Fruit fly (Drosophila melanogaster): ENCODE measurements around the gene CG33263.

CG33263 gene

DNA sequence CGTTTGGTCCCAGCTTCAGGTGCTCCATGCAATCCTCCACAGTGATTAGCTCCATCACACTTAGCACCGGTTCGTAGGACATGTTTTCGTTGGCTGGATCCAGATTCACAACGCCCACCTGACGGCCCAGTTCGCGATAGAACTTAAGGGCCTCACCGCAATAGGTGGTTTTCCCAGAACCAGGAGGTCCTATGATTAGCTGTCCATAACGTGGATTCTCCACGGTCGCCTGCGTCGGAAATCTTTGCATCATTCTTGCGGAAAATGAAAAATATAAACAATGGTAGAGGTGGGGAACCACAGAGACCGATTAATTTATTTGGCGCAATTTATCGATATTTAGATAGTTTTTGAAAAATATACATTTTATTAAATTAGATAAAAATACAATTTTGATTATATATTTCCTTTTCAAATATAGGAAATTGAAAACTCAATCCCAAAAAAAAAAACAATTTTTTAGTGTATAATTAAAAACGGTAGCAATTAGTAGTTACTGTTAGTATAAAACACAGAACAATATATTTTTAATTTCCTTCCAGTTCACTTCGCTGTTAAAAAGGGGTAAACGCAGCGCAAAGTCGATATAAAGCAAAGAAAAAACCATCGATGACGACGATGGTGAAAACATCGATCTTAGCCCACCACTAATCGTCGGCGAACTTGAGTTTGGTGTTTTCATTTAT, 11.6 kb downstream of the CG33263 start, which contains the start of the genes CG10222 and flr (continued):
- peak; percentile 36 for TF ChIP-seq phol (tag; optimal IDR thresholded peaks at IDR 0.05)
- TF ChIP-seq CG12104 (GFP tag; optimal IDR thresholded peaks at IDR 0.05), result peak; percentile 20
- peak; percentile 30 for TF ChIP-seq Max (GFP tag; optimal IDR thresholded peaks at IDR 0.05)
- no peak for TF ChIP-seq en (GFP tag; optimal IDR thresholded peaks at IDR 0.05)
- TF ChIP-seq CG14860 (GFP tag; IDR thresholded peaks at IDR 0.05; ENCODE audit: partially characterized antibody), result peak; percentile 69
- peak; percentile 80 for TF ChIP-seq E2f2 (GFP tag; IDR thresholded peaks at IDR 0.05)
- TF ChIP-seq Sry-δ (GFP tag; optimal IDR thresholded peaks at IDR 0.05), result peak; percentile 86
- TF ChIP-seq Mad (GFP tag; optimal IDR thresholded peaks at IDR 0.05), result no peak
- TF ChIP-seq Hsf (GFP tag; optimal IDR thresholded peaks at IDR 0.05), result no peak
- TF ChIP-seq Rfx (GFP tag; IDR thresholded peaks at IDR 0.05), result peak; percentile 43; the same call in 1 of the 2 replicates
- peak; percentile 68 for TF ChIP-seq amos (GFP tag; IDR thresholded peaks at IDR 0.05; ENCODE audit: partially characterized antibody)
- 0 out of 2 replicates have a peak, but pooled peaks have one; percentile 8 for TF ChIP-seq CG9215 (GFP tag; IDR thresholded peaks at IDR 0.05)
- peak; percentile 98 for TF ChIP-seq Kr (GFP tag; optimal IDR thresholded peaks at IDR 0.05)
- peak; percentile 41 for TF ChIP-seq trem (tag; optimal IDR thresholded peaks at IDR 0.05)
- peak; percentile 82 for TF ChIP-seq HLH4C (GFP tag; IDR thresholded peaks at IDR 0.05; ENCODE audit: partially characterized antibody)
- peak; percentile 42 for TF ChIP-seq CG10267 (tag; optimal IDR thresholded peaks at IDR 0.05)
- peak; percentile 1 for TF ChIP-seq YL-1 (GFP tag; optimal IDR thresholded peaks at IDR 0.05)
- 0 out of 2 replicates have a peak, but pooled peaks have one; percentile 51 for TF ChIP-seq sna (GFP tag; IDR thresholded peaks at IDR 0.05; ENCODE audit: partially characterized antibody)
- TF ChIP-seq CoRest (tag; optimal IDR thresholded peaks at IDR 0.05), result peak; percentile 46
- TF ChIP-seq chn (GFP tag; optimal IDR thresholded peaks at IDR 0.05), result no peak
- 0 out of 3 replicates have a peak, but pooled peaks have one; percentile 10 for TF ChIP-seq zen2 (GFP tag; IDR thresholded peaks at IDR 0.05; ENCODE audit: partially characterized antibody)
- TF ChIP-seq Atf-2 (GFP tag; optimal IDR thresholded peaks at IDR 0.05), result no peak
- TF ChIP-seq CG2120 (GFP tag; optimal IDR thresholded peaks at IDR 0.05), result peak; percentile 6
- no peak for TF ChIP-seq CG13624 (GFP tag; optimal IDR thresholded peaks at IDR 0.05)
- peak; percentile 10 for TF ChIP-seq gfzf (GFP tag; optimal IDR thresholded peaks at IDR 0.05)
- peak; percentile 70 for TF ChIP-seq CG2116 (GFP tag; optimal IDR thresholded peaks at IDR 0.05)
- TF ChIP-seq Mrtf (GFP tag; IDR thresholded peaks at IDR 0.05), result no peak
- peak; percentile 68; the same call in 2 of the 3 replicates for TF ChIP-seq Doc3 (GFP tag; IDR thresholded peaks at IDR 0.05; ENCODE audit: partially characterized antibody)
- peak; percentile 42 for TF ChIP-seq CG12391 (tag; optimal IDR thresholded peaks at IDR 0.05)
- no peak for TF ChIP-seq crp (GFP tag; optimal IDR thresholded peaks at IDR 0.05)
- peak; percentile 70 for TF ChIP-seq Bgb (GFP tag; IDR thresholded peaks at IDR 0.05; ENCODE audit: partially characterized antibody)
- TF ChIP-seq CG17361 (GFP tag; IDR thresholded peaks at IDR 0.05), result peak; percentile 45; the same call in 1 of the 3 replicates
- no peak for TF ChIP-seq CG10274 (GFP tag; optimal IDR thresholded peaks at IDR 0.05)
- 0 out of 3 replicates have a peak, but pooled peaks have one; percentile 44 for TF ChIP-seq CG7963 (GFP tag; IDR thresholded peaks at IDR 0.05; ENCODE audit: partially characterized antibody)
- peak; percentile 66; the same call in 1 of the 2 replicates for TF ChIP-seq hbn (GFP tag; IDR thresholded peaks at IDR 0.05; ENCODE audit: partially characterized antibody)
- TF ChIP-seq mld (GFP tag; IDR thresholded peaks at IDR 0.05; ENCODE audit: partially characterized antibody), result 0 out of 3 replicates have a peak, but pooled peaks have one; percentile 62
- peak; percentile 27 for TF ChIP-seq Meics (GFP tag; optimal IDR thresholded peaks at IDR 0.05)
- TF ChIP-seq CG9932 (GFP tag; IDR thresholded peaks at IDR 0.05), result peak; percentile 56
- TF ChIP-seq CG3995 (GFP tag; optimal IDR thresholded peaks at IDR 0.05), result peak; percentile 17
